Fruit fly (Drosophila melanogaster) whole organism, embryonic: ENCODE results near the gene CG32425.

Experiments
- Antp ChIP-seq: fragments of 200-800 bp; sonication (Bioruptor generic); optimal IDR thresholded peaks from 3 replicates; lab custom pipeline; 2016; ENCODE audit warnings: missing biosample characterization, missing genetic modification characterization
- B-H1 ChIP-seq: fragments of 200-800 bp; sonication (Bioruptor generic); IDR thresholded peaks from 3 replicates; pipeline ENCODE4 v1.3.6; 2022; ENCODE audit warnings: missing biosample characterization, missing genetic modification characterization
- CG10565 ChIP-seq: fragments of 200-800 bp; sonication (Bioruptor generic); optimal IDR thresholded peaks from 3 replicates; lab custom pipeline; 2016; ENCODE audit warnings: missing biosample characterization, mild to moderate bottlenecking, missing genetic modification characterization
- CG10654 ChIP-seq: fragments of 200-800 bp; sonication (Bioruptor generic); optimal IDR thresholded peaks from 2 replicates; lab custom pipeline; 2016; ENCODE audit warnings: missing biosample characterization, missing genetic modification characterization
- CG11723 ChIP-seq: fragments of 200-800 bp; sonication (Bioruptor generic); optimal IDR thresholded peaks from 2 replicates; lab custom pipeline; 2017; ENCODE audit warnings: missing biosample characterization, mild to moderate bottlenecking, missing genetic modification characterization
- CG12236 ChIP-seq: fragments of 200-800 bp; sonication (Bioruptor generic); optimal IDR thresholded peaks from 2 replicates; lab custom pipeline; 2016; ENCODE audit warnings: missing biosample characterization, missing genetic modification characterization
- CG13287 ChIP-seq: fragments of 200-800 bp; sonication (Bioruptor generic); IDR thresholded peaks from 2 replicates; pipeline ENCODE4 v1.3.6; 2022; ENCODE audit warnings: missing biosample characterization, missing genetic modification characterization; ENCODE audit not compliant: partially characterized antibody
- CG13624 ChIP-seq: fragments of 200-800 bp; sonication (Bioruptor generic); optimal IDR thresholded peaks from 2 replicates; lab custom pipeline; 2016; ENCODE audit warnings: missing biosample characterization, missing genetic modification characterization
- CG13894 ChIP-seq: fragments of 200-800 bp; sonication (Bioruptor generic); optimal IDR thresholded peaks from 3 replicates; lab custom pipeline; 2018; ENCODE audit warnings: missing biosample characterization, mild to moderate bottlenecking, missing genetic modification characterization, moderate library complexity
- CG15269 ChIP-seq: fragments of 200-800 bp; sonication (Bioruptor generic); optimal IDR thresholded peaks from 2 replicates; lab custom pipeline; 2018; ENCODE audit warnings: missing biosample characterization, mild to moderate bottlenecking, missing genetic modification characterization, moderate library complexity
- CG17361 ChIP-seq: fragments of 200-800 bp; sonication (Bioruptor generic); IDR thresholded peaks from 3 replicates; pipeline ENCODE4 v1.3.6; 2022; ENCODE audit warnings: missing biosample characterization, missing genetic modification characterization
- CG1792 ChIP-seq: fragments of 200-800 bp; sonication (Bioruptor generic); optimal IDR thresholded peaks from 2 replicates; lab custom pipeline; 2016; ENCODE audit warnings: missing biosample characterization, missing genetic modification characterization
- CG2875 ChIP-seq: fragments of 200-800 bp; sonication (Bioruptor generic); optimal IDR thresholded peaks from 2 replicates; lab custom pipeline; 2017; ENCODE audit warnings: missing biosample characterization, mild to moderate bottlenecking, missing genetic modification characterization, missing genetic modification reagents
- CG32767 ChIP-seq: fragments of 200-800 bp; sonication (Bioruptor generic); IDR thresholded peaks from 2 replicates; pipeline ENCODE4 v1.3.6; 2022; ENCODE audit warnings: missing biosample characterization, missing genetic modification characterization
- CG33557 ChIP-seq: fragments of 200-800 bp; sonication (Bioruptor generic); optimal IDR thresholded peaks from 2 replicates; lab custom pipeline; 2019; ENCODE audit warnings: missing biosample characterization, mild to moderate bottlenecking, missing genetic modification characterization, moderate library complexity
- CG3726 ChIP-seq: fragments of 200-800 bp; sonication (Bioruptor generic); IDR thresholded peaks from 3 replicates; pipeline ENCODE4, ENCODE4 v1.3.6; 2022; ENCODE audit warnings: missing biosample characterization, missing genetic modification characterization
- CG4424 ChIP-seq: fragments of 200-800 bp; sonication (Bioruptor generic); optimal IDR thresholded peaks from 3 replicates; lab custom pipeline; 2016; ENCODE audit warnings: missing biosample characterization, missing genetic modification characterization
- CG6791 ChIP-seq: fragments of 200-800 bp; sonication (Bioruptor generic); IDR thresholded peaks from 3 replicates; pipeline ENCODE4 v1.3.6; 2022; ENCODE audit warnings: missing biosample characterization, missing genetic modification characterization; ENCODE audit not compliant: partially characterized antibody
- CG9609 ChIP-seq: fragments of 200-800 bp; sonication (Bioruptor generic); optimal IDR thresholded peaks from 3 replicates; lab custom pipeline; 2016; ENCODE audit warnings: missing biosample characterization, missing genetic modification characterization
- Camta ChIP-seq: fragments of 200-800 bp; sonication (Bioruptor generic); optimal IDR thresholded peaks from 2 replicates; lab custom pipeline; 2016; ENCODE audit warnings: missing biosample characterization, missing genetic modification characterization
- Dip2 ChIP-seq: fragments of 200-800 bp; sonication (Bioruptor generic); IDR thresholded peaks from 2 replicates; pipeline ENCODE4 v1.3.6; 2022; ENCODE audit warnings: missing biosample characterization, missing genetic modification characterization
- Dip3 ChIP-seq: fragments of 200-800 bp; sonication (Bioruptor generic); optimal IDR thresholded peaks from 3 replicates; lab custom pipeline; 2016; ENCODE audit warnings: missing biosample characterization, missing genetic modification characterization
- Dll ChIP-seq: fragments of 200-800 bp; sonication (Bioruptor generic); IDR thresholded peaks from 4 replicates; pipeline ENCODE4 v1.3.6; 2022; ENCODE audit warnings: missing biosample characterization, missing genetic modification characterization; ENCODE audit not compliant: partially characterized antibody
- Dref ChIP-seq: fragments of 200-800 bp; sonication (Bioruptor generic); IDR thresholded peaks from 2 replicates; pipeline ENCODE4 v1.3.6; 2022; ENCODE audit warnings: missing biosample characterization, missing genetic modification characterization
- Elba2 ChIP-seq: fragments of 200-800 bp; sonication (Bioruptor generic); optimal IDR thresholded peaks from 3 replicates; lab custom pipeline; 2016; ENCODE audit warnings: missing biosample characterization, missing genetic modification characterization
- Fer1 ChIP-seq: fragments of 200-800 bp; sonication (Bioruptor generic); optimal IDR thresholded peaks from 2 replicates; lab custom pipeline; 2017; ENCODE audit warnings: missing biosample characterization, mild to moderate bottlenecking, missing genetic modification characterization
- H15 ChIP-seq: fragments of 200-800 bp; sonication (Bioruptor generic); IDR thresholded peaks from 3 replicates; pipeline ENCODE4 v1.3.6; 2022; ENCODE audit warnings: missing biosample characterization, missing genetic modification characterization
- HLH4C ChIP-seq: fragments of 200-800 bp; sonication (Bioruptor generic); IDR thresholded peaks from 3 replicates; pipeline ENCODE4 v1.3.6; 2022; ENCODE audit warnings: missing biosample characterization, missing genetic modification characterization; ENCODE audit not compliant: partially characterized antibody
- Hr78 ChIP-seq, 2 experiments: fragments of 200-800 bp in 1 of 2; fragments of >200 bp in 1 of 2; sonication (Bioruptor generic) in 1 of 2; optimal IDR thresholded peaks; 2 replicates each; lab custom pipeline; 2017 to 2019; ENCODE audit warnings: missing biosample characterization in 2 of 2, missing genetic modification characterization in 2 of 2, mild to moderate bottlenecking in 1 of 2, moderate library complexity in 1 of 2
- MESR4 ChIP-seq: fragments of 200-800 bp; sonication (Bioruptor generic); optimal IDR thresholded peaks from 2 replicates; lab custom pipeline; 2018; ENCODE audit warnings: missing biosample characterization, mild to moderate bottlenecking, missing genetic modification characterization, moderate library complexity
- Opbp ChIP-seq: fragments of 200-800 bp; sonication (Bioruptor generic); IDR thresholded peaks from 3 replicates; pipeline ENCODE4 v1.3.6; 2022; ENCODE audit warnings: missing biosample characterization, missing genetic modification characterization; ENCODE audit not compliant: partially characterized antibody
- TFAM ChIP-seq: fragments of 200-800 bp; sonication (Bioruptor generic); optimal IDR thresholded peaks from 2 replicates; lab custom pipeline; 2017; ENCODE audit warnings: missing biosample characterization, missing genetic modification characterization, inconsistent platforms
- ara ChIP-seq: fragments of 200-800 bp; sonication (Bioruptor generic); IDR thresholded peaks from 2 replicates; pipeline ENCODE4 v1.3.6; 2022; ENCODE audit warnings: missing biosample characterization, missing genetic modification characterization
- bsh ChIP-seq, 2 experiments: fragments of 200-800 bp; sonication (Bioruptor generic); optimal IDR thresholded peaks; 2 replicates each; lab custom pipeline; 2017 to 2018; ENCODE audit warnings: mild to moderate bottlenecking in 2 of 2, missing biosample characterization in 2 of 2, missing genetic modification characterization in 2 of 2, moderate library complexity in 1 of 2
- chinmo ChIP-seq: fragments of 200-800 bp; sonication (Bioruptor generic); IDR thresholded peaks from 4 replicates; pipeline ENCODE4 v1.3.6; 2022; ENCODE audit warnings: missing biosample characterization, missing genetic modification characterization; ENCODE audit not compliant: partially characterized antibody
- chm ChIP-seq: fragments of 200-800 bp; sonication (Bioruptor generic); IDR thresholded peaks from 2 replicates; pipeline ENCODE4 v1.3.6; 2022; ENCODE audit warnings: missing biosample characterization, missing genetic modification characterization
- crol ChIP-seq: fragments of 200-800 bp; sonication (Bioruptor generic); IDR thresholded peaks from 2 replicates; pipeline ENCODE4 v1.3.6; 2022; ENCODE audit warnings: missing biosample characterization, missing genetic modification characterization
- dmrt11E ChIP-seq: fragments of 200-800 bp; sonication (Bioruptor generic); optimal IDR thresholded peaks from 3 replicates; lab custom pipeline; 2018; ENCODE audit warnings: missing biosample characterization, mild to moderate bottlenecking, missing genetic modification characterization, moderate library complexity
- fd96Cb ChIP-seq: fragments of 200-800 bp; sonication (Bioruptor generic); optimal IDR thresholded peaks from 2 replicates; lab custom pipeline; 2018; ENCODE audit warnings: missing biosample characterization, mild to moderate bottlenecking, missing genetic modification characterization, moderate library complexity
- fru ChIP-seq: fragments of >200 bp; optimal IDR thresholded peaks from 2 replicates; lab custom pipeline; 2017
- ham ChIP-seq: fragments of 200-800 bp; sonication (Bioruptor generic); IDR thresholded peaks from 2 replicates; pipeline ENCODE4 v1.3.6; 2022; ENCODE audit warnings: missing biosample characterization, missing genetic modification characterization
- jigr1 ChIP-seq: fragments of 200-800 bp; sonication (Bioruptor generic); IDR thresholded peaks from 3 replicates; pipeline ENCODE4 v1.3.6; 2022; ENCODE audit warnings: missing biosample characterization, missing genetic modification characterization
- lmd ChIP-seq: fragments of 200-800 bp; sonication (Bioruptor generic); IDR thresholded peaks from 2 replicates; pipeline ENCODE4 v1.3.6; 2022; ENCODE audit warnings: missing biosample characterization, missing genetic modification characterization
- pho ChIP-seq: fragments of 200-800 bp; sonication (Bioruptor generic); optimal IDR thresholded peaks from 2 replicates; lab custom pipeline; 2016; ENCODE audit warnings: missing biosample characterization, missing genetic modification characterization
- sna ChIP-seq: fragments of 200-800 bp; sonication (Bioruptor generic); IDR thresholded peaks from 2 replicates; pipeline ENCODE4 v1.3.6; 2022; ENCODE audit warnings: missing biosample characterization, missing genetic modification characterization; ENCODE audit not compliant: partially characterized antibody
- sug ChIP-seq: fragments of 200-800 bp; optimal IDR thresholded peaks from 2 replicates; lab custom pipeline; 2019; ENCODE audit warnings: missing biosample characterization, mild to moderate bottlenecking, missing genetic modification characterization, moderate library complexity
- tna ChIP-seq: fragments of 200-800 bp; sonication (Bioruptor generic); IDR thresholded peaks from 2 replicates; pipeline ENCODE4 v1.3.6; 2022; ENCODE audit warnings: missing biosample characterization, missing genetic modification characterization; ENCODE audit not compliant: partially characterized antibody
- trh ChIP-seq: fragments of 200-800 bp; sonication (Bioruptor generic); optimal IDR thresholded peaks from 2 replicates; lab custom pipeline; 2016; ENCODE audit warnings: missing biosample characterization, missing genetic modification characterization
- unc-4 ChIP-seq: fragments of 200-800 bp; sonication (Bioruptor generic); IDR thresholded peaks from 2 replicates; pipeline ENCODE4 v1.3.6; 2022; ENCODE audit warnings: missing biosample characterization, missing genetic modification characterization; ENCODE audit not compliant: partially characterized antibody
- vnd ChIP-seq: fragments of 200-800 bp; sonication (Bioruptor generic); IDR thresholded peaks from 3 replicates; pipeline ENCODE4 v1.3.6; 2022; ENCODE audit warnings: missing biosample characterization, missing genetic modification characterization; ENCODE audit not compliant: partially characterized antibody
- zfh1 ChIP-seq: fragments of 200-800 bp; sonication (Bioruptor generic); IDR thresholded peaks from 3 replicates; pipeline ENCODE4 v1.3.6; 2022; ENCODE audit warnings: missing biosample characterization, missing genetic modification characterization

The CG32425 gene

dm6 chr3L:20525743-20526142 lies 28.6 kb downstream of the CG32425 start (continued):
- TF ChIP-seq Elba2 (no peak), HLH4C (GFP tag; lab: Robert Waterston, UW) (0 out of 3 replicates have a peak, but pooled peaks have one; percentile 33), Antp (no peak), dmrt11E (tag; lab: Kevin White, UChicago) (no peak), CG33557 (GFP tag; lab: Kevin White, UChicago) (no peak), tna (peak; percentile 42; the same call in 1 of the 2 replicates), Dref (no peak), CG13287 (peak; percentile 17; the same call in 1 of the 2 replicates), jigr1 (GFP tag; lab: Robert Waterston, UW) (no peak), sug (tag; lab: Kevin White, UChicago) (no peak), CG11723 (GFP tag; lab: Kevin White, UChicago) (no peak), lmd (GFP tag; lab: Robert Waterston, UW) (no peak), MESR4 (GFP tag; lab: Kevin White, UChicago) (peak; percentile 56), pho (GFP tag; lab: Kevin White, UChicago) (no peak), trh (GFP tag; lab: Kevin White, UChicago) (no peak), ara (GFP tag; lab: Robert Waterston, UW) (no peak), CG15269 (tag; lab: Kevin White, UChicago) (no peak), Fer1 (GFP tag; lab: Kevin White, UChicago) (no peak), CG13624 (GFP tag; lab: Kevin White, UChicago) (no peak), unc-4 (GFP tag; lab: Robert Waterston, UW) (peak; percentile 13; the same call in 1 of the 2 replicates), CG10565 (no peak), CG32767 (GFP tag; lab: Robert Waterston, UW) (no peak), TFAM (no peak), vnd (GFP tag; lab: Robert Waterston, UW) (no peak), Dll (GFP tag; lab: Robert Waterston, UW) (0 out of 4 replicates have a peak, but pooled peaks have one; percentile 11), CG4424 (GFP tag; lab: Kevin White, UChicago) (no peak), CG13894 (tag; lab: Kevin White, UChicago) (no peak), CG6791 (GFP tag; lab: Robert Waterston, UW) (no peak), CG1792 (GFP tag; lab: Kevin White, UChicago) (no peak), Dip3 (no peak), fd96Cb (tag; lab: Kevin White, UChicago) (no peak), bsh (GFP tag; optimal IDR thresholded peaks at IDR 0.05; lab: Kevin White, UChicago) (no peak), CG3726 (GFP tag; lab: Robert Waterston, UW) (no peak), Hr78 (GFP tag; optimal IDR thresholded peaks at IDR 0.05; lab: Kevin White, UChicago) (no peak), CG12236 (GFP tag; lab: Kevin White, UChicago) (no peak), Opbp (GFP tag; lab: Robert Waterston, UW) (0 out of 3 replicates have a peak, but pooled peaks have one; percentile 6), B-H1 (GFP tag; lab: Robert Waterston, UW) (no peak), H15 (GFP tag; lab: Robert Waterston, UW) (no peak), CG9609 (no peak), Dip2 (GFP tag; lab: Robert Waterston, UW) (no peak), sna (GFP tag; lab: Robert Waterston, UW) (0 out of 2 replicates have a peak, but pooled peaks have one; percentile 26), ham (GFP tag; lab: Robert Waterston, UW) (no peak), CG10654 (GFP tag; lab: Kevin White, UChicago) (no peak), CG17361 (GFP tag; lab: Robert Waterston, UW) (no peak), chm (GFP tag; lab: Robert Waterston, UW) (no peak), CG2875 (GFP tag; lab: Kevin White, UChicago) (no peak), Camta (no peak), fru (lab: Kevin White, UChicago) (no peak), crol (GFP tag; lab: Robert Waterston, UW) (peak; percentile 66), zfh1 (no peak), chinmo (GFP tag; lab: Robert Waterston, UW) (no peak)
